Worm (Caenorhabditis elegans) whole organism, young adult: ENCODE data around the gene dep-1.
A peak's percentile ranks its signal among the peaks of the same experiment; 100 is the strongest.

Source experiments
- B0019.2 ChIP-seq: fragments of 200-800 bp; sonication (Bioruptor generic); conservative IDR thresholded peaks from 2 replicates; pipeline ENCODE4 v1.3.6; 2022; ENCODE audit warnings: missing genetic modification reagents, missing genetic modification characterization, missing compliant biosample characterization
- B0336.3 ChIP-seq: fragments of 200-800 bp; sonication (Bioruptor generic); IDR thresholded peaks from 2 replicates; pipeline ENCODE4 v1.3.6; 2022; ENCODE audit warnings: missing genetic modification characterization, missing compliant biosample characterization
- F22D6.2 ChIP-seq: sonication (generic microtip); optimal IDR thresholded peaks from 2 replicates; lab custom pipeline; 2016; ENCODE audit warnings: mild to moderate bottlenecking, missing genetic modification characterization, missing compliant biosample characterization
- F33H1.4 ChIP-seq: fragments of 200-800 bp; sonication (Bioruptor generic); IDR thresholded peaks from 2 replicates; pipeline ENCODE4 v1.3.6; 2022; ENCODE audit warnings: missing genetic modification reagents, missing genetic modification characterization, missing compliant biosample characterization
- F37B4.10 ChIP-seq: fragments of 200-800 bp; sonication (Bioruptor generic); IDR thresholded peaks from 2 replicates; pipeline ENCODE4 v1.3.6; 2022; ENCODE audit warnings: missing genetic modification characterization, missing compliant biosample characterization
- F52B5.7 ChIP-seq: sonication (generic microtip); optimal IDR thresholded peaks from 2 replicates; lab custom pipeline; 2016; ENCODE audit warnings: mild to moderate bottlenecking, missing genetic modification characterization, missing compliant biosample characterization
- F57A8.1 ChIP-seq: fragments of 200-800 bp; sonication (Bioruptor generic); optimal IDR thresholded peaks from 2 replicates; lab custom pipeline; 2018; ENCODE audit warnings: mild to moderate bottlenecking, missing genetic modification characterization, moderate library complexity, missing compliant biosample characterization
- F57C9.4 ChIP-seq: sonication (generic microtip); optimal IDR thresholded peaks from 2 replicates; lab custom pipeline; 2017; ENCODE audit warnings: mild to moderate bottlenecking, missing genetic modification characterization, missing compliant biosample characterization
- Y53F4B.3 ChIP-seq: fragments of 200-800 bp; sonication (Bioruptor generic); IDR thresholded peaks from 2 replicates; pipeline ENCODE4 v1.3.6; 2022; ENCODE audit warnings: missing genetic modification reagents, missing genetic modification characterization, missing compliant biosample characterization
- Y53G8AR.9 ChIP-seq: fragments of 200-800 bp; sonication (Bioruptor generic); conservative IDR thresholded peaks from 2 replicates; pipeline ENCODE4 v1.3.6; 2022; ENCODE audit warnings: missing genetic modification reagents, missing genetic modification characterization, missing compliant biosample characterization
- attf-5 ChIP-seq: fragments of 200-800 bp; sonication (Bioruptor generic); optimal IDR thresholded peaks from 2 replicates; lab custom pipeline; 2018; ENCODE audit warnings: mild to moderate bottlenecking, missing genetic modification characterization, missing compliant biosample characterization
- cebp-1 ChIP-seq, 2 experiments: fragments of 200-800 bp in 1 of 2; sonication (Bioruptor generic) in 1 of 2; sonication (generic microtip) in 1 of 2; IDR thresholded peaks in 1 of 2; optimal IDR thresholded peaks in 1 of 2; 2 replicates each; pipeline versions ENCODE4 v1.3.6 to Lab custom; 2017 to 2022; ENCODE audit warnings: missing compliant biosample characterization in 2 of 2, missing genetic modification characterization in 2 of 2, mild to moderate bottlenecking in 1 of 2, missing genetic modification reagents in 1 of 2, moderate library complexity in 1 of 2
- ceh-40 ChIP-seq: fragments of 200-800 bp; sonication (Bioruptor generic); IDR thresholded peaks from 2 replicates; pipeline ENCODE4 v1.3.6; 2022; ENCODE audit warnings: missing genetic modification characterization, missing compliant biosample characterization
- efl-1 ChIP-seq: fragments of 150-350 bp; optimal IDR thresholded peaks from 2 replicates; lab custom pipeline; 2014; ENCODE audit warnings: missing biosample characterization, missing genetic modification reagents, missing genetic modification characterization
- egl-44 ChIP-seq: fragments of 200-800 bp; sonication (Bioruptor generic); IDR thresholded peaks from 2 replicates; pipeline ENCODE4 v1.3.6; 2022; ENCODE audit warnings: missing genetic modification reagents, missing genetic modification characterization, missing compliant biosample characterization
- egrh-3 ChIP-seq: fragments of 200-800 bp; sonication (Bioruptor generic); IDR thresholded peaks from 2 replicates; pipeline ENCODE4 v1.3.6; 2022; ENCODE audit warnings: missing genetic modification reagents, missing genetic modification characterization, missing compliant biosample characterization
- ekl-4 ChIP-seq: fragments of 200-800 bp; sonication (Bioruptor generic); IDR thresholded peaks from 2 replicates; pipeline ENCODE4 v1.3.6; 2022; ENCODE audit warnings: missing genetic modification reagents, missing genetic modification characterization, missing compliant biosample characterization
- fkh-3 ChIP-seq: sonication (generic microtip); optimal IDR thresholded peaks from 2 replicates; lab custom pipeline; 2016; ENCODE audit warnings: mild to moderate bottlenecking, missing genetic modification characterization, missing compliant biosample characterization
- lag-1 ChIP-seq: fragments of 200-800 bp; sonication (Bioruptor generic); IDR thresholded peaks from 2 replicates; pipeline ENCODE4 v1.3.6; 2022; ENCODE audit warnings: missing genetic modification reagents, missing genetic modification characterization, missing compliant biosample characterization
- lir-1 ChIP-seq: fragments of 200-800 bp; sonication (Bioruptor generic); conservative IDR thresholded peaks from 2 replicates; pipeline ENCODE4 v1.3.6; 2022; ENCODE audit warnings: missing genetic modification reagents, missing genetic modification characterization, missing compliant biosample characterization
- madf-10 ChIP-seq: sonication (generic microtip); optimal IDR thresholded peaks from 2 replicates; lab custom pipeline; 2016; ENCODE audit warnings: mild to moderate bottlenecking, missing genetic modification characterization, missing compliant biosample characterization
- madf-3 ChIP-seq: fragments of 200-800 bp; sonication (Bioruptor generic); IDR thresholded peaks from 2 replicates; pipeline ENCODE4 v1.3.6; 2022; ENCODE audit warnings: missing genetic modification reagents, missing genetic modification characterization, missing compliant biosample characterization
- nfya-2 ChIP-seq: fragments of 200-800 bp; sonication (Bioruptor generic); IDR thresholded peaks from 2 replicates; pipeline ENCODE4 v1.3.6; 2022; ENCODE audit warnings: missing genetic modification reagents, missing genetic modification characterization, missing compliant biosample characterization
- nhr-179 ChIP-seq: sonication (generic microtip); optimal IDR thresholded peaks from 2 replicates; lab custom pipeline; 2016; ENCODE audit warnings: mild to moderate bottlenecking, missing genetic modification characterization, missing compliant biosample characterization
- nhr-80 ChIP-seq: sonication (generic microtip); optimal IDR thresholded peaks from 2 replicates; lab custom pipeline; 2016; ENCODE audit warnings: missing genetic modification characterization, missing compliant biosample characterization
- pbrm-1 ChIP-seq: fragments of 200-800 bp; sonication (Bioruptor generic); IDR thresholded peaks from 2 replicates; pipeline ENCODE4 v1.3.6; 2022; ENCODE audit warnings: missing genetic modification reagents, missing genetic modification characterization, missing compliant biosample characterization
- rcor-1 ChIP-seq: fragments of 200-800 bp; sonication (Bioruptor generic); IDR thresholded peaks from 2 replicates; pipeline ENCODE4 v1.3.6; 2022; ENCODE audit warnings: missing genetic modification reagents, missing genetic modification characterization, missing compliant biosample characterization
- rec-8 ChIP-seq, 2 experiments: sonication (generic microtip); optimal IDR thresholded peaks; 2 replicates each; lab custom pipeline; 2016; ENCODE audit warnings: mild to moderate bottlenecking in 2 of 2, missing genetic modification characterization in 2 of 2, missing genetic modification reagents in 2 of 2, missing genotype in 2 of 2, missing biosample characterization in 1 of 2, missing compliant biosample characterization in 1 of 2, moderate library complexity in 1 of 2
- snpc-1.3 ChIP-seq: sonication (generic microtip); optimal IDR thresholded peaks from 2 replicates; lab custom pipeline; 2017; ENCODE audit warnings: missing genetic modification characterization, mild to moderate bottlenecking, missing compliant biosample characterization, antibody characterized with exemption, moderate library complexity, missing genotype, missing genetic modification reagents; ENCODE audit not compliant: insufficient read depth
- snpc-3.4 ChIP-seq: sonication (generic microtip); optimal IDR thresholded peaks from 2 replicates; lab custom pipeline; 2017; ENCODE audit warnings: missing genetic modification characterization, mild to moderate bottlenecking, missing compliant biosample characterization, antibody characterized with exemption, moderate library complexity, missing genotype, missing genetic modification reagents
- snpc-4 ChIP-seq, 5 experiments: fragments of 150-350 bp in 1 of 5; sonication (generic microtip) in 4 of 5; optimal IDR thresholded peaks; 2 replicates each; lab custom pipeline; 2014 to 2018; ENCODE audit warnings: missing genetic modification characterization in 5 of 5, missing biosample characterization in 3 of 5, antibody characterized with exemption in 2 of 5, mild to moderate bottlenecking in 2 of 5, missing compliant biosample characterization in 2 of 5, missing genotype in 2 of 5, moderate library complexity in 2 of 5, missing genetic modification reagents in 1 of 5
- somi-1 ChIP-seq: fragments of 200-800 bp; sonication (Bioruptor generic); optimal IDR thresholded peaks from 2 replicates; lab custom pipeline; 2018; ENCODE audit warnings: mild to moderate bottlenecking, missing genetic modification characterization, missing compliant biosample characterization
- unc-130 ChIP-seq: sonication (generic microtip); optimal IDR thresholded peaks from 2 replicates; lab custom pipeline; 2016; ENCODE audit warnings: missing genetic modification reagents, missing genetic modification characterization, missing compliant biosample characterization
- unc-62 ChIP-seq: fragments of 150-350 bp; optimal IDR thresholded peaks from 2 replicates; lab custom pipeline; 2014; ENCODE audit warnings: missing biosample characterization, missing genetic modification reagents, missing genetic modification characterization
- xnd-1 ChIP-seq: sonication (generic microtip); optimal IDR thresholded peaks from 2 replicates; lab custom pipeline; 2016; ENCODE audit warnings: missing genotype, missing genetic modification reagents, missing genetic modification characterization, missing compliant biosample characterization
- ztf-6 ChIP-seq: fragments of 200-800 bp; sonication (Bioruptor generic); IDR thresholded peaks from 2 replicates; pipeline ENCODE4 v1.3.6; 2022; ENCODE audit warnings: missing genetic modification reagents, missing genetic modification characterization, missing compliant biosample characterization

The dep-1 gene

DNA sequence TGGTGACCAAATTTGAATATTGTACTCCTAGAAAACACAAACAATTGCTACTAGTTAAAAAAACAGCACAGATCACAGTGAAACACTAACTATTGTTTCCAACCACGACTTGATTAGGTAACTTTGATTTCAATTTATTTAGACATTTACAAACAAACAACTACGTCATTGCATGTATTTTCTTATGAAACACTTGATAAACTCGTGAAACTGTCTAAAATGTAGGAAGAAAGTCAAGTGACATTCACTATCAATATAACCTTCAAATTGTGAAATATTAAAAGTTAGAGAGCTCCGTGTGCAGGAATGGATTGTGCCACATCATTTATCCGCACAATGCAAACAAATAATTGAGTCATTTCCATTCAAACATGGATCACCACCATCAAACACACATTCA is 29.3 kb downstream of the dep-1 start:
- TF ChIP-seq fkh-3 (tag; lab: Kevin White, UChicago) (no peak), nhr-80 (tag; lab: Kevin White, UChicago) (peak; percentile 35), snpc-1.3 (tag; lab: Kevin White, UChicago) (no peak), unc-62 (GFP tag; lab: Kevin White, UChicago) (peak; percentile 80), egl-44 (no peak), attf-5 (peak; percentile 24), cebp-1 (GFP tag; IDR thresholded peaks at IDR 0.05; lab: Robert Waterston, UW) (peak; percentile 63; the same call in 1 of the 2 replicates), cebp-1 (tag; optimal IDR thresholded peaks at IDR 0.05; lab: Kevin White, UChicago) (peak; percentile 80), nfya-2 (GFP tag; lab: Robert Waterston, UW) (no peak), unc-130 (no peak), F37B4.10 (no peak), egrh-3 (GFP tag; lab: Robert Waterston, UW) (no peak), snpc-4 (GFP tag; optimal IDR thresholded peaks at IDR 0.05; lab: Kevin White, UChicago) (no peak), snpc-4 (tag; optimal IDR thresholded peaks at IDR 0.05; lab: Kevin White, UChicago) (no peak), madf-3 (GFP tag; lab: Robert Waterston, UW) (no peak), B0019.2 (GFP tag; lab: Robert Waterston, UW) (no peak), Y53F4B.3 (no peak)

DNA sequence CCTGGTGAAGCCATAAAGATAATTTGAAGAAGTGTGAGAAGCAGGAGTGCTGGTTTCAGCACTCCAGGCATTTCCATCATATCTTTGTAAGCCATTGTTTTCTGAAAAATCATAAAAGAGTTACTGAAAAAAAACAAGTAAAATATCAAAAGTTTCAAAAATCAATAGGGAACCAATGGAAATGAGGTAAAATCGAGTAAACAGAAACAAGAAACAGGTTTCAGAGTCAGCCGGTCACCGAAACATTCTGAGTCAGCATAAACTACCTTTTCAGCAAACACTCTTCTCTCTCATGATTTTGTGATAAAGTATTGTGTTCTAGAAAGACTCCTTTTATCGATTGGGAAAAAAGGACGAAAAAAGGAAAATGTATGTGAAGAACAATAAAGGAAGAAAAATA is 30.2 kb downstream of the dep-1 start, which contains the start of gene C18E9.9:
C18E9.9 (minus strand) TSS at position 101 of the 400 bp plus-strand sequence.
- TF ChIP-seq F33H1.4 (GFP tag; lab: Robert Waterston, UW) (no peak), rec-8 (tag; optimal IDR thresholded peaks at IDR 0.05; lab: Kevin White, UChicago) (no peak), nhr-179 (no peak), ekl-4 (no peak), ztf-6 (GFP tag; lab: Robert Waterston, UW) (no peak), lir-1 (GFP tag; lab: Robert Waterston, UW) (no peak), F57A8.1 (GFP tag; lab: Kevin White, UChicago) (no peak), snpc-3.4 (no peak), unc-62 (GFP tag; lab: Kevin White, UChicago) (no peak), madf-3 (GFP tag; lab: Robert Waterston, UW) (no peak), madf-10 (tag; lab: Kevin White, UChicago) (no peak), F22D6.2 (no peak), lag-1 (no peak)

DNA sequence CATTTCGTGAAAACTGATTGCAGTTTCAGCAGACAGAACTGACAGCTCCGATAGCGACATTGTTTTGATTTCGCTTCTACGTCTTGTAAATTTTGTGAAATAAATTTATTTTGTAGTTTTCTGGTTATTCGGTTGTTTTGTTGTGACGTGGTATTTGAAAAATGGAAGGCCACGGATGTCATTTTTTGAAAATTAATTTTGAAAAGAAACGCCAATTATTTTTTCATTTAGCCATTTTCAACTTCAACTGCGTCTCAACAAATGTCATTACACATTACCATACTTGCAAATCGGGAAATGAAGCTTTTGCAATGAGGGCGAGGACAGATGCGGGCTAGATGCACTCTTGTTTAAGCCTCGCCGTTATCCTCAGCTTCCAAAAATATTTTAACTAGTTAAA is 31.6 kb downstream of the dep-1 start, which contains the start of gene C18E9.8:
C18E9.8 (minus strand) TSS at position 101 of the 400 bp plus-strand sequence.
- TF ChIP-seq ceh-40 (GFP tag; lab: Robert Waterston, UW) (no peak), Y53G8AR.9 (GFP tag; lab: Robert Waterston, UW) (0 out of 2 replicates have a peak, but pooled peaks have one; percentile 21)

DNA sequence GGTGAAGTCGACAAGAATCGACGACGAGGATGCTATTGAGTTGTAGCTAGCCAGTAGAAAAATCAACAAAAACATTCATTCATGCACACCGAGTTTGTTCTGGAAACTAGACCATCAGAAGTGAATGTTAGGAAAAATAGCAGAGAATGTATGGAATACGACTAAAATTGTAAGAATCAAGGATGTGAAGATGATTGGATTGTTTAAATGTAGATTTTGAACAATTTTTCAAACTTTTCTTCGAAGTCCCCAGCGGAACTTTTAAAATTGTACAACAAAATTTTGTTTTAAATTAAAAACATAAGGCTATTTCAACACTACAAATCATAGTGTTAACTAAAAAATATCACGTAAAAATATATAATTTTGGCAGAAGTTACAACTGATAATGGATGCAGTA is 36.9 kb downstream of the dep-1 start, which contains the start of gene C18E9.7:
C18E9.7 (minus strand) TSS at position 101 of the 400 bp plus-strand sequence.
- no peak for TF ChIP-seq F52B5.7 (tag; lab: Kevin White, UChicago)
- no peak for TF ChIP-seq ceh-40 (GFP tag; lab: Robert Waterston, UW)
- no peak for TF ChIP-seq F57C9.4
- no peak for TF ChIP-seq somi-1 (GFP tag; lab: Kevin White, UChicago)
- no peak for TF ChIP-seq efl-1 (GFP tag; lab: Kevin White, UChicago)
- no peak for TF ChIP-seq B0336.3 (GFP tag; lab: Robert Waterston, UW)
- no peak for TF ChIP-seq xnd-1 (tag; lab: Kevin White, UChicago)
- no peak for TF ChIP-seq pbrm-1 (GFP tag; lab: Robert Waterston, UW)
- no peak for TF ChIP-seq ekl-4
- no peak for TF ChIP-seq rcor-1 (GFP tag; lab: Robert Waterston, UW)
